Fruit fly (Drosophila melanogaster) whole organism, pupa: ENCODE measurements around the gene Hsp23.

Source experiments
- CG10348 ChIP-seq: fragments of 200-800 bp; sonication (Bioruptor generic); IDR thresholded peaks from 2 replicates; pipeline ENCODE4 v1.3.6; 2022; ENCODE audit warnings: missing biosample characterization, missing genetic modification characterization
- CG12605 ChIP-seq: fragments of 200-800 bp; sonication (Bioruptor generic); IDR thresholded peaks from 2 replicates; pipeline ENCODE4 v1.3.6; 2022; ENCODE audit warnings: missing biosample characterization, missing genetic modification characterization
- CG13204 ChIP-seq: fragments of 200-800 bp; sonication (Bioruptor generic); optimal IDR thresholded peaks from 2 replicates; lab custom pipeline; 2018; ENCODE audit warnings: missing biosample characterization, mild to moderate bottlenecking, missing genetic modification characterization, moderate library complexity
- CG14655 ChIP-seq: fragments of 200-800 bp; sonication (Bioruptor generic); optimal IDR thresholded peaks from 3 replicates; lab custom pipeline; 2017; ENCODE audit warnings: mild to moderate bottlenecking, missing biosample characterization, missing genetic modification reagents, missing genetic modification characterization
- CG15710 ChIP-seq: fragments of 200-800 bp; sonication (Bioruptor generic); optimal IDR thresholded peaks from 2 replicates; lab custom pipeline; 2018; ENCODE audit warnings: missing biosample characterization, mild to moderate bottlenecking, missing genetic modification characterization, moderate library complexity
- CG17806 ChIP-seq: fragments of 200-800 bp; sonication (Bioruptor generic); optimal IDR thresholded peaks from 2 replicates; lab custom pipeline; 2018; ENCODE audit warnings: missing biosample characterization, mild to moderate bottlenecking, missing genetic modification characterization, moderate library complexity
- CG32121 ChIP-seq: fragments of 200-800 bp; sonication (Bioruptor generic); IDR thresholded peaks from 2 replicates; pipeline ENCODE4 v1.3.6; 2022; ENCODE audit warnings: missing biosample characterization, missing genetic modification characterization
- CG34367 ChIP-seq: fragments of 200-800 bp; sonication (Bioruptor generic); optimal IDR thresholded peaks from 2 replicates; lab custom pipeline; 2018; ENCODE audit warnings: missing biosample characterization, mild to moderate bottlenecking, missing genetic modification characterization
- CG4496 ChIP-seq: fragments of 200-800 bp; sonication (Bioruptor generic); IDR thresholded peaks from 3 replicates; pipeline ENCODE4 v1.3.6; 2022; ENCODE audit warnings: missing biosample characterization, missing genetic modification characterization
- CG8159 ChIP-seq: fragments of 200-800 bp; sonication (Bioruptor generic); optimal IDR thresholded peaks from 3 replicates; lab custom pipeline; 2018; ENCODE audit warnings: missing biosample characterization, mild to moderate bottlenecking, missing genetic modification characterization, moderate library complexity
- CG8301 ChIP-seq: fragments of 200-800 bp; sonication (Bioruptor generic); optimal IDR thresholded peaks from 2 replicates; lab custom pipeline; 2018; ENCODE audit warnings: missing biosample characterization, mild to moderate bottlenecking, missing genetic modification characterization
- CG9948 ChIP-seq: fragments of 200-800 bp; sonication (Bioruptor generic); optimal IDR thresholded peaks from 2 replicates; lab custom pipeline; 2018; ENCODE audit warnings: missing biosample characterization, mild to moderate bottlenecking, missing genetic modification characterization, moderate library complexity
- D1 ChIP-seq: fragments of 200-800 bp; sonication (Bioruptor generic); optimal IDR thresholded peaks from 2 replicates; lab custom pipeline; 2018; ENCODE audit warnings: missing biosample characterization, mild to moderate bottlenecking, missing genetic modification characterization, moderate library complexity
- EcR ChIP-seq: fragments of 200-800 bp; sonication (Bioruptor generic); optimal IDR thresholded peaks from 3 replicates; lab custom pipeline; 2019; ENCODE audit warnings: missing biosample characterization, missing genetic modification characterization, mild to moderate bottlenecking, moderate library complexity, missing genetic modification reagents
- Ets98B ChIP-seq: fragments of 200-800 bp; sonication (Bioruptor generic); IDR thresholded peaks from 2 replicates; pipeline ENCODE4 v1.3.6; 2022; ENCODE audit warnings: missing biosample characterization, missing genetic modification characterization
- Pif1A ChIP-seq: fragments of 200-800 bp; sonication (Bioruptor generic); optimal IDR thresholded peaks from 3 replicates; lab custom pipeline; 2016; ENCODE audit warnings: missing biosample characterization, missing genetic modification characterization
- Pif1B ChIP-seq: fragments of 200-800 bp; sonication (Bioruptor generic); optimal IDR thresholded peaks from 3 replicates; lab custom pipeline; 2016; ENCODE audit warnings: missing biosample characterization, missing genetic modification characterization
- Snoo ChIP-seq: fragments of 200-800 bp; sonication (Bioruptor generic); optimal IDR thresholded peaks from 3 replicates; lab custom pipeline; 2017; ENCODE audit warnings: missing biosample characterization, mild to moderate bottlenecking, missing genetic modification characterization, inconsistent platforms
- fd96Ca ChIP-seq: fragments of 200-800 bp; sonication (Bioruptor generic); IDR thresholded peaks from 3 replicates; pipeline ENCODE4 v1.3.6; 2022; ENCODE audit warnings: missing biosample characterization, missing genetic modification characterization
- gl ChIP-seq: fragments of 200-800 bp; sonication (Bioruptor generic); optimal IDR thresholded peaks from 2 replicates; lab custom pipeline; 2018; ENCODE audit warnings: missing biosample characterization, mild to moderate bottlenecking, missing genetic modification characterization
- rn ChIP-seq: fragments of 200-800 bp; sonication (Bioruptor generic); IDR thresholded peaks from 2 replicates; pipeline ENCODE4 v1.3.6; 2022; ENCODE audit warnings: missing biosample characterization, missing genetic modification characterization

Gene Hsp23

dm6 chr3L:9353733-9354132 is 27.9 kb upstream of the Hsp23 start, which contains the start of gene CG32040:
CG32040 (plus strand) TSS chr3L:9354033.
- TF ChIP-seq Pif1A (GFP tag; lab: Kevin White, UChicago) (no peak), CG34367 (tag; lab: Kevin White, UChicago) (no peak), fd96Ca (GFP tag; lab: Robert Waterston, UW) (no peak), CG4496 (GFP tag; lab: Robert Waterston, UW) (no peak), CG13204 (no peak), CG9948 (no peak)

DNA sequence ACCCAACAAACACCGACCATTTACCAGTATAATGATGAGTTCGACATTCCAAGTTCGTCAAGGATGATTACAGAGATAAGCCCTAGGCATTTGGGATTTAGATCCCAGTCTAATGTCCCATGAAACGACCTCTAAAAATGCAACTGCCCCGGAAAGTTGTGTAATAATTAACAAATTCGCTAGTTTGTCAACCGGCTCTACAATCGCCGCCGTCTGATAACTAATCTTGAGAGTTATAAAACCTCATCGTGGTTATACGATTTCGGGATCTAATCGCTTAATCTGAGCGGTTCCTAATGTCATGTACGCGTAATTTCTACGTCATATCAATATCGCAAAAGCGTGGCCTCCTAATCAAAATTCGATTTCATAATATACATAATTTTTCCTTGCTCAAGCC is 26.1 kb upstream of the Hsp23 start:
- TF ChIP-seq CG10348 (GFP tag; lab: Robert Waterston, UW) (no peak), rn (GFP tag; lab: Robert Waterston, UW) (no peak), Snoo (no peak), D1 (no peak), Ets98B (no peak), CG34367 (tag; lab: Kevin White, UChicago) (no peak)

DNA sequence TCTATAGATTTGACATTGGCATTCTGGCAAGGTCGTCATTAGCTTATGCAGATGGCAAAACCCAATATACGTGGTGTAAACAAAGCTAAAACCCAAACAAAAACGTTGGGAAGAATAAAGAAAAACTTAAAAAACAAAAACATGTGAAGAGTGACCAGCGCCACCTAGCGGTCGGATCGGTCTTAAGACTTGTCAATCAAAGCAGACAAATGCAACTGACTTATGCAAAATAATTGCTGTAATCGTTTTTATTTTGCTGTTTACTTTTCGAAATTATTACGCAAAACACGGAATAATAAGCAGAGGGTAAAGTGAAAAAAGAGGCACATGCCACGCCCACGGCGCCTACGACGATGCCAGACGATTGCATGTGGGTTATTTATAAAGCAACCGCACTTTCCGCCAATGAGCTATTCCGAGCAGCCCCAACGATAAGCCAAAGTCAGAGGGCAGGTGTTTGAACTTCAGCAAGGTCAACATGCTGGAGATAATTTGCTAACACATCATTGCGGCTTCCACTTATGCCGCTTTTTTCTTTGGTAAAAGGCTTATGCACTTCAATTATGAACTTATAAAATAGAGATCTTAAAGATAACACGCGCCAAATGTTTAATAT is 25.4 kb upstream of the Hsp23 start:
- TF ChIP-seq CG15710 (no peak), CG14655 (GFP tag; lab: Kevin White, UChicago) (no peak), EcR (peak; percentile 65)

- TF ChIP-seq CG8159 (tag; lab: Kevin White, UChicago): peak; percentile 31
- peak; percentile 75 for TF ChIP-seq gl (tag; lab: Kevin White, UChicago)
- peak; percentile 18 for TF ChIP-seq Pif1A (GFP tag; lab: Kevin White, UChicago)
- TF ChIP-seq rn (GFP tag; lab: Robert Waterston, UW): no peak
- no peak for TF ChIP-seq D1
- TF ChIP-seq Ets98B: peak; percentile 53
- TF ChIP-seq fd96Ca (GFP tag; lab: Robert Waterston, UW): no peak
- no peak for TF ChIP-seq EcR
- peak; percentile 30 for TF ChIP-seq CG8301 (tag; lab: Kevin White, UChicago)
- peak; percentile 51; the same call in 1 of the 2 replicates for TF ChIP-seq CG32121 (GFP tag; lab: Robert Waterston, UW)
- TF ChIP-seq CG4496 (GFP tag; lab: Robert Waterston, UW): peak; percentile 65
- peak; percentile 72 for TF ChIP-seq CG12605
- TF ChIP-seq Pif1B (GFP tag; lab: Kevin White, UChicago): peak; percentile 51
- TF ChIP-seq CG14655 (GFP tag; lab: Kevin White, UChicago): peak; percentile 71
- no peak for TF ChIP-seq CG10348 (GFP tag; lab: Robert Waterston, UW)
- peak; percentile 52 for TF ChIP-seq CG15710
- peak; percentile 11 for TF ChIP-seq CG9948
- no peak for TF ChIP-seq Snoo
- TF ChIP-seq CG17806 (tag; lab: Kevin White, UChicago): peak; percentile 31
- peak; percentile 21 for TF ChIP-seq CG34367 (tag; lab: Kevin White, UChicago)
- TF ChIP-seq CG13204: no peak
- TF ChIP-seq, all 21 proteins: peak for 14
Measured at dm6 chr3L:9357830-9358712, 23.6 kb upstream of the Hsp23 start.

dm6 chr3L:9358713-9359040 is 23.0 kb upstream of the Hsp23 start, which contains the start of the genes UGP and Svip:
UGP (minus strand) TSS chr3L:9358935.
Svip (plus strand) TSS chr3L:9358999.
- peak; percentile 17 for TF ChIP-seq CG8301 (tag; lab: Kevin White, UChicago)
- TF ChIP-seq CG17806 (tag; lab: Kevin White, UChicago): peak; percentile 4
- peak; percentile 56 for TF ChIP-seq CG32121 (GFP tag; lab: Robert Waterston, UW)
- TF ChIP-seq fd96Ca (GFP tag; lab: Robert Waterston, UW): peak; percentile 73
- TF ChIP-seq Pif1B (GFP tag; lab: Kevin White, UChicago): peak; percentile 47
- no peak for TF ChIP-seq D1
- peak; percentile 68 for TF ChIP-seq Ets98B
- TF ChIP-seq CG14655 (GFP tag; lab: Kevin White, UChicago): no peak
- TF ChIP-seq gl (tag; lab: Kevin White, UChicago): peak; percentile 21
- no peak for TF ChIP-seq CG9948
- TF ChIP-seq CG15710: peak; percentile 3
- TF ChIP-seq Pif1A (GFP tag; lab: Kevin White, UChicago): peak; percentile 27
- TF ChIP-seq CG4496 (GFP tag; lab: Robert Waterston, UW): peak; percentile 68; the same call in 2 of the 3 replicates
- TF ChIP-seq CG12605: peak; percentile 55; the same call in 1 of the 2 replicates

DNA sequence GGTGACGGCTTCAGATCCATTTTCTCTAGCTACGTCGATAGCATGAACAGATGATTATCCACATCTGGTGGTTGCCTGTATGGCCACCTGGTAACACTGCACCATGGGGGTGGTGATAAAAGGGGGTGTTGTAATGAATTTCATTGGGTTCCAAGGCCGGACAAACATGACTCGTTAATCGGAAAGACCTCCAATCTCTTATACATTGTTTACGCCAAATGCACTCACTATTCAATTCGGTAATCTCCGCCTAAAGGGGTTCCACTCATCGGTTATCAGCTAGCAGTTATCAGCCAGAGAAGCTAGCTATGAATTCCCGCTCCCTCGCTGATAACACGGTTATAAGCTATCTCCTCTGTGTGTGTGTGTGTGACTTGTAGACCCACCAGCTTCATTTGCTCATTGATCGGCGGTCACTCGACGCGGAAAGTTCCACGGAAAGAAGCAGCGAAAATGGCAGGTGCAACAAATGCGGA is 21.4 kb upstream of the Hsp23 start, which contains the start of gene Pdxk:
Pdxk (plus strand) TSS at position 100 of the 476 bp plus-strand sequence.
- TF ChIP-seq CG9948 (no peak), EcR (peak; percentile 66), CG34367 (tag; lab: Kevin White, UChicago) (no peak), CG4496 (GFP tag; lab: Robert Waterston, UW) (peak; percentile 28; the same call in 1 of the 3 replicates), fd96Ca (GFP tag; lab: Robert Waterston, UW) (no peak), Ets98B (peak; percentile 26; the same call in 1 of the 2 replicates), CG8159 (tag; lab: Kevin White, UChicago) (no peak), rn (GFP tag; lab: Robert Waterston, UW) (no peak), CG14655 (GFP tag; lab: Kevin White, UChicago) (no peak), Pif1A (GFP tag; lab: Kevin White, UChicago) (no peak), CG17806 (tag; lab: Kevin White, UChicago) (no peak), Snoo (peak; percentile 2), CG10348 (GFP tag; lab: Robert Waterston, UW) (no peak), gl (tag; lab: Kevin White, UChicago) (peak; percentile 38), D1 (no peak), CG32121 (GFP tag; lab: Robert Waterston, UW) (0 out of 2 replicates have a peak, but pooled peaks have one; percentile 31), CG15710 (no peak), CG12605 (no peak), Pif1B (GFP tag; lab: Kevin White, UChicago) (no peak), CG13204 (peak; percentile 13), CG8301 (tag; lab: Kevin White, UChicago) (no peak)
